Fruit fly (Drosophila melanogaster) whole organism, embryonic: ENCODE results near the gene Obp19d.
"Not testable (repeated sequence)": the region's sequence is repeated elsewhere in the genome, so short reads cannot be mapped to it uniquely, and the experiment has no call there.

Experiments used
- Adf1 ChIP-seq: fragments of 200-800 bp; sonication (Bioruptor generic); IDR thresholded peaks from 2 replicates; pipeline ENCODE4 v1.3.6; 2022; ENCODE audit warnings: missing biosample characterization, missing genetic modification characterization
- Awh ChIP-seq: fragments of 200-800 bp; sonication (Bioruptor generic); IDR thresholded peaks from 2 replicates; pipeline ENCODE4, ENCODE4 v1.3.6; 2022; ENCODE audit warnings: missing biosample characterization, missing genetic modification characterization
- CG10321 ChIP-seq: fragments of 200-800 bp; sonication (Bioruptor generic); IDR thresholded peaks from 2 replicates; pipeline ENCODE4 v1.3.6; 2022; ENCODE audit warnings: missing biosample characterization, missing genetic modification characterization
- CG10543 ChIP-seq: fragments of 200-800 bp; sonication (Bioruptor generic); optimal IDR thresholded peaks from 3 replicates; lab custom pipeline; 2017; ENCODE audit warnings: missing biosample characterization, mild to moderate bottlenecking, missing genetic modification characterization, moderate library complexity
- CG11093 ChIP-seq: fragments of 200-800 bp; sonication (Bioruptor generic); IDR thresholded peaks from 3 replicates; pipeline ENCODE4 v1.3.6; 2022; ENCODE audit warnings: missing biosample characterization, missing genetic modification characterization
- CG11398 ChIP-seq: fragments of 200-800 bp; sonication (Bioruptor generic); optimal IDR thresholded peaks from 2 replicates; lab custom pipeline; 2016; ENCODE audit warnings: missing biosample characterization, missing genetic modification characterization
- CG12104 ChIP-seq: fragments of 200-800 bp; sonication (Bioruptor generic); optimal IDR thresholded peaks from 3 replicates; lab custom pipeline; 2016; ENCODE audit warnings: missing biosample characterization, missing genetic modification characterization
- CG12219 ChIP-seq: fragments of 200-800 bp; sonication (Bioruptor generic); optimal IDR thresholded peaks from 3 replicates; lab custom pipeline; 2018; ENCODE audit warnings: missing biosample characterization, mild to moderate bottlenecking, missing genetic modification characterization
- CG14441 ChIP-seq: fragments of 200-800 bp; sonication (Bioruptor generic); IDR thresholded peaks from 2 replicates; pipeline ENCODE4 v1.3.6; 2022; ENCODE audit warnings: missing biosample characterization, missing genetic modification characterization
- CG17359 ChIP-seq: fragments of 200-800 bp; sonication (Bioruptor generic); optimal IDR thresholded peaks from 3 replicates; lab custom pipeline; 2018; ENCODE audit warnings: missing biosample characterization, mild to moderate bottlenecking, missing genetic modification characterization, moderate library complexity
- CG1832 ChIP-seq: fragments of 200-800 bp; sonication (Bioruptor generic); optimal IDR thresholded peaks from 2 replicates; lab custom pipeline; 2017; ENCODE audit warnings: missing biosample characterization, mild to moderate bottlenecking, missing genetic modification characterization, inconsistent platforms
- CG18599 ChIP-seq: fragments of 200-800 bp; sonication (Bioruptor generic); optimal IDR thresholded peaks from 3 replicates; lab custom pipeline; 2017; ENCODE audit warnings: missing biosample characterization, missing genetic modification characterization, mild to moderate bottlenecking, moderate library complexity, missing genetic modification reagents
- CG3281 ChIP-seq: fragments of 200-800 bp; sonication (Bioruptor generic); optimal IDR thresholded peaks from 3 replicates; lab custom pipeline; 2017; ENCODE audit warnings: missing biosample characterization, mild to moderate bottlenecking, missing genetic modification characterization
- CG6765 ChIP-seq: fragments of 200-800 bp; sonication (Bioruptor generic); optimal IDR thresholded peaks from 3 replicates; lab custom pipeline; 2017; ENCODE audit warnings: missing biosample characterization, mild to moderate bottlenecking, missing genetic modification characterization
- CG6791 ChIP-seq: fragments of 200-800 bp; sonication (Bioruptor generic); IDR thresholded peaks from 3 replicates; pipeline ENCODE4 v1.3.6; 2022; ENCODE audit warnings: missing biosample characterization, missing genetic modification characterization; ENCODE audit not compliant: partially characterized antibody
- CG7556 ChIP-seq: fragments of 200-800 bp; sonication (Bioruptor generic); optimal IDR thresholded peaks from 2 replicates; lab custom pipeline; 2017; ENCODE audit warnings: missing biosample characterization, mild to moderate bottlenecking, missing genetic modification characterization
- CG7839 ChIP-seq: fragments of 200-800 bp; sonication (Bioruptor generic); optimal IDR thresholded peaks from 3 replicates; lab custom pipeline; 2018; ENCODE audit warnings: missing biosample characterization, mild to moderate bottlenecking, missing genetic modification characterization, moderate library complexity
- CG9932 ChIP-seq: fragments of 200-800 bp; sonication (Bioruptor generic); IDR thresholded peaks from 2 replicates; pipeline ENCODE4 v1.3.6; 2022; ENCODE audit warnings: missing biosample characterization, missing genetic modification characterization
- CkIIα-i1 ChIP-seq: fragments of 200-800 bp; sonication (Bioruptor generic); IDR thresholded peaks from 2 replicates; pipeline ENCODE4 v1.3.6; 2022; ENCODE audit warnings: missing biosample characterization, missing genetic modification characterization
- Dll ChIP-seq: fragments of 200-800 bp; sonication (Bioruptor generic); IDR thresholded peaks from 4 replicates; pipeline ENCODE4 v1.3.6; 2022; ENCODE audit warnings: missing biosample characterization, missing genetic modification characterization; ENCODE audit not compliant: partially characterized antibody
- Drgx ChIP-seq: fragments of 200-800 bp; sonication (Bioruptor generic); IDR thresholded peaks from 2 replicates; pipeline ENCODE4 v1.3.6; 2022; ENCODE audit warnings: missing biosample characterization, missing genetic modification characterization
- Med ChIP-seq: fragments of 200-800 bp; sonication (Bioruptor generic); peaks from one replicate; lab custom pipeline; 2016; ENCODE audit warnings: missing biosample characterization, missing genetic modification characterization, mild to moderate bottlenecking, inconsistent platforms, moderate library complexity
- NFAT ChIP-seq: fragments of 200-800 bp; sonication (Bioruptor generic); IDR thresholded peaks from 2 replicates; pipeline ENCODE4 v1.3.6; 2022; ENCODE audit warnings: missing biosample characterization, missing genetic modification characterization
- Nf-YC ChIP-seq: fragments of 200-800 bp; optimal IDR thresholded peaks from 3 replicates; lab custom pipeline; 2019; ENCODE audit warnings: missing biosample characterization, mild to moderate bottlenecking, missing genetic modification characterization, moderate library complexity
- Sox102F ChIP-seq: fragments of 200-800 bp; sonication (Bioruptor generic); optimal IDR thresholded peaks from 2 replicates; lab custom pipeline; 2018; ENCODE audit warnings: missing biosample characterization, mild to moderate bottlenecking, missing genetic modification characterization, moderate library complexity
- Stat92E ChIP-seq, 3 experiments: fragments of >200 bp in 2 of 3; fragments of 200-800 bp in 1 of 3; sonication (Bioruptor generic) in 1 of 3; optimal IDR thresholded peaks; 2 replicates each; lab custom pipeline; 2017 to 2019; ENCODE audit warnings: missing biosample characterization in 3 of 3, missing genetic modification characterization in 3 of 3, mild to moderate bottlenecking in 1 of 3, moderate library complexity in 1 of 3
- Trl ChIP-seq, 3 experiments: fragments of >200 bp in 2 of 3; fragments of 200-800 bp in 1 of 3; sonication (Bioruptor generic) in 1 of 3; optimal IDR thresholded peaks; 2 replicates in 1 of 3; 3 replicates in 2 of 3; lab custom pipeline; 2016 to 2017; ENCODE audit warnings: missing biosample characterization in 1 of 3, missing genetic modification characterization in 1 of 3
- Xrp1 ChIP-seq: fragments of 200-800 bp; sonication (Bioruptor generic); IDR thresholded peaks from 2 replicates; pipeline ENCODE4 v1.3.6; 2022; ENCODE audit warnings: missing biosample characterization, missing genetic modification characterization
- abd-A ChIP-seq: fragments of 200-800 bp; sonication (Bioruptor generic); optimal IDR thresholded peaks from 3 replicates; lab custom pipeline; 2019; ENCODE audit warnings: missing biosample characterization, mild to moderate bottlenecking, missing genetic modification characterization, moderate library complexity
- cg ChIP-seq: fragments of 200-800 bp; sonication (Bioruptor generic); optimal IDR thresholded peaks from 3 replicates; lab custom pipeline; 2019; ENCODE audit warnings: missing biosample characterization, mild to moderate bottlenecking, missing genetic modification characterization, moderate library complexity
- chinmo ChIP-seq: fragments of 200-800 bp; sonication (Bioruptor generic); IDR thresholded peaks from 4 replicates; pipeline ENCODE4 v1.3.6; 2022; ENCODE audit warnings: missing biosample characterization, missing genetic modification characterization; ENCODE audit not compliant: partially characterized antibody
- crol ChIP-seq: fragments of 200-800 bp; sonication (Bioruptor generic); IDR thresholded peaks from 2 replicates; pipeline ENCODE4 v1.3.6; 2022; ENCODE audit warnings: missing biosample characterization, missing genetic modification characterization
- crp ChIP-seq, 2 experiments: fragments of 200-800 bp; sonication (Bioruptor generic); optimal IDR thresholded peaks; 2 replicates in 1 of 2; 3 replicates in 1 of 2; lab custom pipeline; 2017; ENCODE audit warnings: missing biosample characterization in 2 of 2, missing genetic modification characterization in 2 of 2, mild to moderate bottlenecking in 1 of 2, moderate library complexity in 1 of 2
- dmrt99B ChIP-seq: fragments of 200-800 bp; sonication (Bioruptor generic); optimal IDR thresholded peaks from 2 replicates; lab custom pipeline; 2018; ENCODE audit warnings: missing biosample characterization, mild to moderate bottlenecking, missing genetic modification characterization, moderate library complexity
- ewg ChIP-seq: fragments of 200-800 bp; sonication (Bioruptor generic); optimal IDR thresholded peaks from 3 replicates; lab custom pipeline; 2017; ENCODE audit warnings: mild to moderate bottlenecking, missing biosample characterization, missing genetic modification reagents, missing genetic modification characterization
- ftz-f1 ChIP-seq: fragments of 200-800 bp; sonication (Bioruptor generic); optimal IDR thresholded peaks from 2 replicates; lab custom pipeline; 2016; ENCODE audit warnings: missing biosample characterization, missing genetic modification characterization
- gem ChIP-seq: fragments of 200-800 bp; sonication (Bioruptor generic); optimal IDR thresholded peaks from 2 replicates; lab custom pipeline; 2019; ENCODE audit warnings: missing biosample characterization, mild to moderate bottlenecking, missing genetic modification characterization, moderate library complexity
- gt ChIP-seq: fragments of 200-800 bp; sonication (Bioruptor generic); IDR thresholded peaks from 2 replicates; pipeline ENCODE4 v1.3.6; 2022; ENCODE audit warnings: missing biosample characterization, missing genetic modification characterization
- hb ChIP-seq: fragments of 200-800 bp; sonication (Bioruptor generic); IDR thresholded peaks from 3 replicates; pipeline ENCODE4 v1.3.6; 2022; ENCODE audit warnings: missing biosample characterization, missing genetic modification characterization; ENCODE audit not compliant: partially characterized antibody
- kah ChIP-seq: fragments of 200-800 bp; sonication (Bioruptor generic); optimal IDR thresholded peaks from 2 replicates; lab custom pipeline; 2018; ENCODE audit warnings: missing biosample characterization, mild to moderate bottlenecking, missing genetic modification characterization
- org-1 ChIP-seq: fragments of 200-800 bp; sonication (Bioruptor generic); optimal IDR thresholded peaks from 2 replicates; lab custom pipeline; 2017; ENCODE audit warnings: missing biosample characterization, missing genetic modification characterization
- phol ChIP-seq: fragments of 200-800 bp; sonication (Bioruptor generic); optimal IDR thresholded peaks from 3 replicates; lab custom pipeline; 2018; ENCODE audit warnings: missing biosample characterization, mild to moderate bottlenecking, missing genetic modification characterization, moderate library complexity
- pita ChIP-seq: fragments of 200-800 bp; sonication (Bioruptor generic); optimal IDR thresholded peaks from 2 replicates; lab custom pipeline; 2017; ENCODE audit warnings: missing biosample characterization, mild to moderate bottlenecking, missing genetic modification characterization
- scrt ChIP-seq: fragments of 200-800 bp; sonication (Bioruptor generic); optimal IDR thresholded peaks from 2 replicates; lab custom pipeline; 2018; ENCODE audit warnings: missing biosample characterization, mild to moderate bottlenecking, missing genetic modification characterization, moderate library complexity
- sens-2 ChIP-seq: fragments of 200-800 bp; sonication (Bioruptor generic); IDR thresholded peaks from 2 replicates; pipeline ENCODE4 v1.3.6; 2022; ENCODE audit warnings: missing biosample characterization, missing genetic modification characterization

The Obp19d gene

dm6 chrX:20436866-20437265 lies 17.5 kb downstream of the Obp19d start:
- no peak for TF ChIP-seq org-1 (GFP tag; lab: Kevin White, UChicago)
- no peak for TF ChIP-seq CG6765 (GFP tag; lab: Kevin White, UChicago)
- TF ChIP-seq Trl (optimal IDR thresholded peaks at IDR 0.05; lab: Kevin White, UChicago) = peak; percentile 7 to 57
- TF ChIP-seq Trl (GFP tag; optimal IDR thresholded peaks at IDR 0.05; lab: Kevin White, UChicago) = no peak
- no peak for TF ChIP-seq gt (GFP tag; lab: Robert Waterston, UW)
- peak; percentile 23 for TF ChIP-seq Med (GFP tag; lab: Kevin White, UChicago)
- TF ChIP-seq CG6791 (GFP tag; lab: Robert Waterston, UW) = no peak
- no peak for TF ChIP-seq sens-2 (GFP tag; lab: Robert Waterston, UW)
- TF ChIP-seq CG1832 = peak; percentile 44
- TF ChIP-seq abd-A (tag; lab: Kevin White, UChicago) = peak; percentile 82
- TF ChIP-seq Nf-YC (tag; lab: Kevin White, UChicago) = peak; percentile 29
- TF ChIP-seq CG11093 (GFP tag; lab: Robert Waterston, UW) = no peak
- no peak for TF ChIP-seq Sox102F (GFP tag; lab: Kevin White, UChicago)
- TF ChIP-seq ftz-f1 (GFP tag; lab: Kevin White, UChicago) = peak; percentile 49
- no peak for TF ChIP-seq CG12219
- TF ChIP-seq chinmo (GFP tag; lab: Robert Waterston, UW) = 0 out of 4 replicates have a peak, but pooled peaks have one; percentile 40
- TF ChIP-seq ewg (GFP tag; lab: Kevin White, UChicago) = peak; percentile 20
- no peak for TF ChIP-seq Drgx (GFP tag; lab: Robert Waterston, UW)
- peak; percentile 50; the same call in 1 of the 2 replicates for TF ChIP-seq CG10321 (GFP tag; lab: Robert Waterston, UW)
- TF ChIP-seq CG11398 = no peak
- TF ChIP-seq crp (GFP tag; optimal IDR thresholded peaks at IDR 0.05; lab: Kevin White, UChicago) = peak in 1 of 2 experiments; percentile 55
- TF ChIP-seq cg = peak; percentile 63
- TF ChIP-seq Awh (GFP tag; lab: Robert Waterston, UW) = no peak
- TF ChIP-seq Stat92E (GFP tag; optimal IDR thresholded peaks at IDR 0.05; lab: Kevin White, UChicago) = no peak
- TF ChIP-seq scrt (GFP tag; lab: Kevin White, UChicago) = peak; percentile 47
- no peak for TF ChIP-seq pita (GFP tag; lab: Kevin White, UChicago)
- TF ChIP-seq hb (GFP tag; lab: Robert Waterston, UW) = no peak
- TF ChIP-seq Adf1 (GFP tag; lab: Robert Waterston, UW) = peak; percentile 61

- not testable (repeated sequence) for TF ChIP-seq CG9932, Xrp1, Dll (GFP tag; lab: Robert Waterston, UW)
- TF ChIP-seq, all 482 proteins: peak for 0; not testable (repeated sequence) for 482
Observed at dm6 chrX:20446071-20446470, 26.7 kb downstream of the Obp19d start, which contains the start of gene CG42578. TSS of gene CG42578 (plus strand) at chrX:20446371.

dm6 chrX:20447865-20448584 lies 28.6 kb downstream of the Obp19d start:
- peak; percentile 29 for TF ChIP-seq CG3281 (GFP tag; lab: Kevin White, UChicago)
- no peak for TF ChIP-seq CG12104 (GFP tag; lab: Kevin White, UChicago)
- no peak for TF ChIP-seq kah
- peak; percentile 3 for TF ChIP-seq CG17359
- peak; percentile 61 for TF ChIP-seq CG18599 (GFP tag; lab: Kevin White, UChicago)
- TF ChIP-seq dmrt99B (tag; lab: Kevin White, UChicago) = peak; percentile 27
- TF ChIP-seq phol (tag; lab: Kevin White, UChicago) = peak; percentile 0
- TF ChIP-seq CG10543 (GFP tag; lab: Kevin White, UChicago) = peak; percentile 8
- no peak for TF ChIP-seq NFAT (GFP tag; lab: Robert Waterston, UW)
- TF ChIP-seq gem (tag; lab: Kevin White, UChicago) = peak; percentile 37
- peak; percentile 40 for TF ChIP-seq CG7839 (tag; lab: Kevin White, UChicago)
- TF ChIP-seq CG14441 = peak; percentile 16; the same call in 1 of the 2 replicates
- peak; percentile 60 for TF ChIP-seq crol (GFP tag; lab: Robert Waterston, UW)
- no peak for TF ChIP-seq CkIIα-i1 (GFP tag; lab: Robert Waterston, UW)
- peak; percentile 52 for TF ChIP-seq CG7556 (GFP tag; lab: Kevin White, UChicago)
